Worm (Caenorhabditis elegans) whole organism, mixed stage, embryonic: Measurements from ENCODE around the gene col-41.
A peak's percentile ranks its signal among the peaks of the same experiment; 100 is the strongest.

Experiments
- elt-1 ChIP-seq: sonication (generic microtip); optimal IDR thresholded peaks from 2 replicates; lab custom pipeline; 2017; ENCODE audit warnings: missing genetic modification characterization, mild to moderate bottlenecking, missing compliant biosample characterization, antibody characterized with exemption, moderate library complexity, borderline replicate concordance; ENCODE audit not compliant: insufficient read depth
- lsy-2 ChIP-seq: fragments of 150-350 bp; optimal IDR thresholded peaks from 2 replicates; lab custom pipeline; 2014; ENCODE audit warnings: missing biosample characterization, missing genetic modification characterization

ce11 chrX:15173303-15173904 lies 2.9 kb downstream of the col-41 start, which contains the start of gene ucr-2.2:
- TF ChIP-seq lsy-2 (tag; lab: Kevin White, UChicago) = peak; percentile 56
- no peak for TF ChIP-seq elt-1 (tag; lab: Kevin White, UChicago)
